Worm (Caenorhabditis elegans): ENCODE results near the gene Y57G11C.52.
A peak's percentile ranks its signal among the peaks of the same experiment; 100 is the strongest.

Gene Y57G11C.52

ce11 chrIV:14869844-14870433 lies 16.1 kb downstream of the Y57G11C.52 start:
- peak; percentile 90 for TF ChIP-seq grh-1 (GFP tag; IDR thresholded peaks at IDR 0.05)
- TF ChIP-seq nhr-84 (tag; optimal IDR thresholded peaks at IDR 0.05): no peak
- TF ChIP-seq tlp-1 (tag; optimal IDR thresholded peaks at IDR 0.05): no peak
- TF ChIP-seq ceh-63 (GFP tag; optimal IDR thresholded peaks at IDR 0.05): no peak
- no peak for TF ChIP-seq unc-98 (GFP tag; IDR thresholded peaks at IDR 0.05)
- TF ChIP-seq ceh-82 (tag; optimal IDR thresholded peaks at IDR 0.05): no peak
- peak; percentile 40 for TF ChIP-seq nhr-20 (tag; optimal IDR thresholded peaks at IDR 0.05)
- no peak for TF ChIP-seq snpc-4 (tag; optimal IDR thresholded peaks at IDR 0.05)
- TF ChIP-seq mdl-1 (tag; optimal IDR thresholded peaks at IDR 0.05): peak in 1 of 2 experiments; percentile 22
- no peak for TF ChIP-seq ets-5 (GFP tag; IDR thresholded peaks at IDR 0.05)
- TF ChIP-seq lsy-2 (tag; optimal IDR thresholded peaks at IDR 0.05): peak in 1 of 2 experiments; percentile 52
- TF ChIP-seq vab-15 (tag; optimal IDR thresholded peaks at IDR 0.05): no peak
- 0 out of 2 replicates have a peak, but pooled peaks have one; percentile 2 for TF ChIP-seq nhr-19 (GFP tag; conservative IDR thresholded peaks at IDR 0.05)
- peak; percentile 89 for TF ChIP-seq blmp-1 (tag; optimal IDR thresholded peaks at IDR 0.05)
- TF ChIP-seq nhr-11 (tag; optimal IDR thresholded peaks at IDR 0.05): no peak
- TF ChIP-seq hlh-17 (GFP tag; optimal IDR thresholded peaks at IDR 0.05; ENCODE audit: borderline replicate concordance): no peak
- TF ChIP-seq fkh-10 (GFP tag; optimal IDR thresholded peaks at IDR 0.05): no peak
- peak; percentile 12 for TF ChIP-seq lir-3 (tag; optimal IDR thresholded peaks at IDR 0.05; ENCODE audit: poor library complexity)
- TF ChIP-seq elt-3 (tag; optimal IDR thresholded peaks at IDR 0.05): peak in 5 of 6 experiments; percentile 47 to 90 (median 73)
- no peak for TF ChIP-seq ceh-8 (GFP tag; optimal IDR thresholded peaks at IDR 0.05)
- no peak for TF ChIP-seq C34B4.2 (tag; optimal IDR thresholded peaks at IDR 0.05)
- peak; percentile 57 for TF ChIP-seq mep-1 (tag; optimal IDR thresholded peaks at IDR 0.05)
- peak; percentile 50 for TF ChIP-seq nhr-71 (tag; optimal IDR thresholded peaks at IDR 0.05)
- no peak for TF ChIP-seq egl-13 (tag; optimal IDR thresholded peaks at IDR 0.05)
- no peak for TF ChIP-seq fkh-4 (tag; optimal IDR thresholded peaks at IDR 0.05; ENCODE audit: borderline replicate concordance)
- TF ChIP-seq zip-4 (GFP tag; optimal IDR thresholded peaks at IDR 0.05): no peak
- no peak for TF ChIP-seq fos-1 (tag; optimal IDR thresholded peaks at IDR 0.05)
- no peak for TF ChIP-seq lin-39 (tag; optimal IDR thresholded peaks at IDR 0.05)
- no peak for TF ChIP-seq ceh-88 (GFP tag; IDR thresholded peaks at IDR 0.05)
- no peak for TF ChIP-seq ceh-90 (tag; optimal IDR thresholded peaks at IDR 0.05)
- TF ChIP-seq tbx-2 (tag; optimal IDR thresholded peaks at IDR 0.05): peak; percentile 3
- no peak for TF ChIP-seq rnt-1 (tag; optimal IDR thresholded peaks at IDR 0.05)
- no peak for TF ChIP-seq fkh-8 (tag; optimal IDR thresholded peaks at IDR 0.05)
- TF ChIP-seq nhr-85 (tag): peak; percentile 87
- TF ChIP-seq ztf-4 (tag; optimal IDR thresholded peaks at IDR 0.05): peak; percentile 18
- TF ChIP-seq nhr-90 (tag; optimal IDR thresholded peaks at IDR 0.05; ENCODE audit: poor library complexity): peak; percentile 44
- peak; percentile 86 for TF ChIP-seq pag-3 (tag; optimal IDR thresholded peaks at IDR 0.05; ENCODE audit: borderline replicate concordance, insufficient read depth)
- peak in 1 of 2 experiments; percentile 5 for TF ChIP-seq efl-1 (optimal IDR thresholded peaks at IDR 0.05)
- TF ChIP-seq efl-1 (GFP tag; optimal IDR thresholded peaks at IDR 0.05 in 1 of 2): peak in 1 of 2 experiments; percentile 67
- TF ChIP-seq nhr-76 (tag; optimal IDR thresholded peaks at IDR 0.05): no peak
- TF ChIP-seq ces-1 (GFP tag; optimal IDR thresholded peaks at IDR 0.05): no peak
- peak; percentile 48 for TF ChIP-seq snu-23 (GFP tag; optimal IDR thresholded peaks at IDR 0.05)
- TF ChIP-seq mab-9 (GFP tag; IDR thresholded peaks at IDR 0.05): no peak
- TF ChIP-seq lin-35 (GFP tag; optimal IDR thresholded peaks at IDR 0.05): peak in 1 of 2 experiments; percentile 41
- no peak for TF ChIP-seq lin-14 (GFP tag; optimal IDR thresholded peaks at IDR 0.05)
- TF ChIP-seq F16B12.6 (tag; optimal IDR thresholded peaks at IDR 0.05): no peak
- no peak for TF ChIP-seq aly-2 (tag; optimal IDR thresholded peaks at IDR 0.05)
- no peak for TF ChIP-seq unc-130 (tag; optimal IDR thresholded peaks at IDR 0.05)
- no peak for TF ChIP-seq ama-1 (optimal IDR thresholded peaks at IDR 0.05)
- no peak for TF ChIP-seq sup-37 (GFP tag; optimal IDR thresholded peaks at IDR 0.05)
